Worm (Caenorhabditis elegans): Measurements from ENCODE around the gene Y11D7A.8.

DNA sequence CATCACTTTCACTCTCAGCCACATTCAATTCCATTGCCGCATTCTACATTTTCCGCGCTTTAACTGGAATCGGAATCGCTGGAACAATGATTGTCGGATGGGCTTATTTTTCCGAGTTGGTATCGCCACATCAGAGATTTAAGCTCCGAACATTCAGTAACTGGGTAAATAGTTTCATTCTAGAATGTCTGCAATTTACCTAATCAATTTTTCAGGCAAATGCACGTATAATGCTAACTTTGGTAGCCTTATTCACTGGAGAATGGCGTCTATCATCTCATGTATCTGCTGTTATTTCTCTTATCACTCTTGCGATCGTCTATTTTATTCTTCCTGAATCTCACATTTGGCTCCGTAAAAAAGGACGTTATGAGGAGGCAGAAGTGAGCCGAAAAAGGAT lies 32.8 kb upstream of the Y11D7A.8 start:
- TF ChIP-seq dao-5 (tag; optimal IDR thresholded peaks at IDR 0.05) (no peak), W03F9.2 (tag; optimal IDR thresholded peaks at IDR 0.05) (no peak), him-1 (tag; optimal IDR thresholded peaks at IDR 0.05) (no peak)

Data from whole organism, L4/young adult.